Worm (Caenorhabditis elegans) whole organism, midembryonic: ENCODE measurements around the gene twk-45.

Experiments
- T22C8.4 ChIP-seq: fragments of 200-800 bp; sonication (Bioruptor generic); IDR thresholded peaks from 2 replicates; pipeline ENCODE4 v1.3.6; 2022; ENCODE audit warnings: missing genetic modification characterization, missing compliant biosample characterization
- cog-1 ChIP-seq: sonication (generic microtip); optimal IDR thresholded peaks from 2 replicates; lab custom pipeline; 2016; ENCODE audit warnings: missing genetic modification characterization, missing compliant biosample characterization
- flt-1 ChIP-seq: fragments of 200-800 bp; sonication (Bioruptor generic); IDR thresholded peaks from 2 replicates; pipeline ENCODE4 v1.3.6; 2022; ENCODE audit warnings: missing genetic modification characterization, missing compliant biosample characterization
- klf-2 ChIP-seq: fragments of 200-800 bp; sonication (Bioruptor generic); conservative IDR thresholded peaks from 2 replicates; pipeline ENCODE4 v1.3.6; 2022; ENCODE audit warnings: missing genetic modification reagents, missing genetic modification characterization, missing compliant biosample characterization
- med-1 ChIP-seq: sonication (generic microtip); optimal IDR thresholded peaks from 2 replicates; lab custom pipeline; 2017; ENCODE audit warnings: missing genetic modification characterization, mild to moderate bottlenecking, missing compliant biosample characterization, antibody characterized with exemption, missing genetic modification reagents; ENCODE audit not compliant: insufficient read depth
- ref-1 ChIP-seq: fragments of 200-800 bp; sonication (Bioruptor generic); conservative IDR thresholded peaks from 2 replicates; pipeline ENCODE4 v1.3.6; 2022; ENCODE audit warnings: missing genetic modification reagents, missing genetic modification characterization, missing compliant biosample characterization
- tab-1 ChIP-seq: fragments of 200-800 bp; sonication (Bioruptor generic); IDR thresholded peaks from 2 replicates; pipeline ENCODE4 v1.3.6; 2022; ENCODE audit warnings: missing genetic modification characterization, missing compliant biosample characterization
- ztf-23 ChIP-seq: fragments of 200-800 bp; sonication (Bioruptor generic); IDR thresholded peaks from 2 replicates; pipeline ENCODE4 v1.3.6; 2022; ENCODE audit warnings: missing genetic modification reagents, missing genetic modification characterization, missing compliant biosample characterization
- ztf-29 ChIP-seq: fragments of 200-800 bp; sonication (Bioruptor generic); IDR thresholded peaks from 2 replicates; pipeline ENCODE4 v1.3.6; 2022; ENCODE audit warnings: missing genetic modification reagents, missing genetic modification characterization, missing compliant biosample characterization

twk-45 gene

ce11 chrIII:2787979-2788491 is 13.7 kb downstream of the twk-45 start, which contains the start of gene tbcc-1:
TSS of gene tbcc-1 (plus strand) at chrIII:2788441.
- TF ChIP-seq T22C8.4 (0 out of 2 replicates have a peak, but pooled peaks have one; percentile 8), cog-1 (tag; lab: Kevin White, UChicago) (no peak)

DNA sequence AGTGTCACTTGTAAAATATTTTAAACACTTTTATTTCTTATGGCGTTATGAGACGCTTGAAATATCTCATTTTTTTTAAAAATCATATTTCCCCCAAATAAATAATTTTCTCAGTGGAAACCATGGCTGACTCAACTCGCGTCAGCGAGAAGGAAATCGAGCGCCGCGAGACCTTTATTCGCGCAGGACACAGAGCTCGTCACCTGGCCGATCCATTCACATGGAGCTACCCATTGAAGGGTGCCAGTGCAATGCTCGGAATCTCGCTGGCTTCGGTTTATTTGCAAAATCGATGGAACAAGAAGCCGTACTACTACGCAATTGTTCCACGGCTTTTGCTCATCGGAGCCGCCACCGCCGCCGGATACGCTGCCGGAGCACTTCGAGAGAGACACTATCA is 15.0 kb downstream of the twk-45 start, which contains the start of gene nduc-2:
Gene nduc-2 (plus strand): TSS at position 113 of the 400 bp plus-strand sequence.
- no peak for TF ChIP-seq ztf-29 (GFP tag; lab: Robert Waterston, UW)
- no peak for TF ChIP-seq T22C8.4
- TF ChIP-seq ztf-23 (GFP tag; lab: Robert Waterston, UW), result no peak
- TF ChIP-seq cog-1 (tag; lab: Kevin White, UChicago), result no peak
- TF ChIP-seq ref-1 (GFP tag; lab: Robert Waterston, UW), result no peak
- TF ChIP-seq tab-1, result no peak
- no peak for TF ChIP-seq med-1 (GFP tag; lab: Kevin White, UChicago)
- no peak for TF ChIP-seq flt-1
- no peak for TF ChIP-seq klf-2 (GFP tag; lab: Robert Waterston, UW)

DNA sequence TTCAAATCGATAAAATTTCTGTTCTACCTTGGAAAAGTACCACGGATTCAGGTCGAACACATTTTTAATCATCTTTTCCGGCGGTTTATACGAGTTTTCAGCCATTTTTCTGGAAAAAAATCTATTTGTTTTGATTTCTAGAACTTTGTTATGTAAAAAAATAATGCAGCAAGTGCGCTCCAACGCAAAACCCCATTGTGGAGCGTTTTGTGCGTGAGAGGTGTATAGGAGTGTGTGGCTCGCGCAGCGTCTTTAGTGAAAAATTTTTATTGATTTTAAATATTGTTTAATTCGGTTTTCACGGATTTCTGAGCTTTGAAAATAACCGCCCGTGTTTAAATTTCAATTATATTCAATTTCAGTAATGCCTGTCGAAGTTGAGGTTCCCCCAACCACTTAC is 15.9 kb downstream of the twk-45 start, which contains the start of gene Y71H2AM.20:
Gene Y71H2AM.20 (minus strand): TSS at position 109 of the 400 bp plus-strand sequence.
- TF ChIP-seq tab-1, result 0 out of 2 replicates have a peak, but pooled peaks have one; percentile 74
- 0 out of 2 replicates have a peak, but pooled peaks have one; percentile 4 for TF ChIP-seq klf-2 (GFP tag; lab: Robert Waterston, UW)
- TF ChIP-seq ref-1 (GFP tag; lab: Robert Waterston, UW), result no peak
- peak; percentile 19; the same call in 1 of the 2 replicates for TF ChIP-seq ztf-29 (GFP tag; lab: Robert Waterston, UW)
- peak; percentile 89 for TF ChIP-seq flt-1
- peak; percentile 76 for TF ChIP-seq cog-1 (tag; lab: Kevin White, UChicago)
- peak; percentile 79 for TF ChIP-seq ztf-23 (GFP tag; lab: Robert Waterston, UW)
- TF ChIP-seq T22C8.4, result peak; percentile 79
- peak; percentile 27 for TF ChIP-seq med-1 (GFP tag; lab: Kevin White, UChicago)

DNA sequence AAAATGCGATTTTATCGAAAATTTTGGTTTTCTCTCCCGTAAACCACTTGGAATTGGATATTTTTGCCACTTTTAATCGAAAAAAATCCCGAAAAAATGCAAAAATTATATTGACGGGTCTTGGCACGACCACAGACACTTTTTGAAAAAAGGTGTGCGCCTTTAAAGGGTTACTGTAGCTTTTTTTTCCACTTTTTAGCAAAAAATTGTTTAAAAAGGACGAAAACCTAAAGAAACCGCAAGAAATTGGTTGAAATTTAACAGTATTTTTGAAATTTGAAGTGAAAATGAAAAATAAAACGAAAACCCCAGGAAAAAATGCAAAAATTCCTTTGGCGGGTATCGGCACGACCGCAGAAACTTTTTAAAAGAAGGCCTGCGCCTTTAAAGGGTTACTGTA is 19.9 kb downstream of the twk-45 start:
- TF ChIP-seq cog-1 (tag; lab: Kevin White, UChicago), result no peak
- TF ChIP-seq T22C8.4, result no peak
- no peak for TF ChIP-seq med-1 (GFP tag; lab: Kevin White, UChicago)
- no peak for TF ChIP-seq ztf-23 (GFP tag; lab: Robert Waterston, UW)
- no peak for TF ChIP-seq tab-1
- no peak for TF ChIP-seq klf-2 (GFP tag; lab: Robert Waterston, UW)
- TF ChIP-seq flt-1, result no peak
- no peak for TF ChIP-seq ref-1 (GFP tag; lab: Robert Waterston, UW)
- no peak for TF ChIP-seq ztf-29 (GFP tag; lab: Robert Waterston, UW)

DNA sequence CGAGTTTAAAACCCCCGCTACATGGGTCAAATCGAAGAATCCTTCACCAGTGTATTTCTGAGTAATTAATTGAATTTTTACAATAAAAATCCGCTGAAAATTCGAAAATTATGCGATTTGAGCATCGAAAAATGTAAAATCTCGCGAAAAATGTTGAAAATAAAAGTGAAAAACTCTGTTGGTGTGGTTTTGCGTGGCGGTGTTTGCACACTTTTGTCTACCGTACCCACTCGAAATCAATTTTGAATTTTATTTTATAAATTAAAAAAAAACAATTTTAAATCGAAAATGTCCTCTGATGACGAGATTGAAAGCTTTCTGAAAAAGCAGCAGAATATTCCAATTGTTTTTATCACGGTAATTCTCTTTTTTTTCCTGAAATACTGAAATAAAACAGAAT is 20.9 kb downstream of the twk-45 start, which contains the start of gene Y71H2AM.6:
Gene Y71H2AM.6 (plus strand): TSS at position 264 of the 400 bp plus-strand sequence.
- TF ChIP-seq flt-1 (no peak), T22C8.4 (peak; percentile 11; the same call in 1 of the 2 replicates), ref-1 (GFP tag; lab: Robert Waterston, UW) (no peak)

ce11 chrIII:2780283-2780682 is 21.4 kb downstream of the twk-45 start:
- TF ChIP-seq ref-1 (GFP tag; lab: Robert Waterston, UW) (no peak), T22C8.4 (peak; percentile 64; the same call in 1 of the 2 replicates)

ce11 chrIII:2778655-2779054 is 23.0 kb downstream of the twk-45 start, which contains the start of gene laf-1:
TSS of gene laf-1 (minus strand) at chrIII:2779053.
- TF ChIP-seq klf-2 (GFP tag; lab: Robert Waterston, UW) (no peak), T22C8.4 (no peak), tab-1 (no peak), cog-1 (tag; lab: Kevin White, UChicago) (no peak), ztf-29 (GFP tag; lab: Robert Waterston, UW) (no peak), flt-1 (no peak)

ce11 chrIII:2770752-2771151 is 30.9 kb downstream of the twk-45 start:
- TF ChIP-seq med-1 (GFP tag; lab: Kevin White, UChicago) (no peak), ref-1 (GFP tag; lab: Robert Waterston, UW) (no peak), ztf-23 (GFP tag; lab: Robert Waterston, UW) (no peak), cog-1 (tag; lab: Kevin White, UChicago) (no peak), tab-1 (no peak), ztf-29 (GFP tag; lab: Robert Waterston, UW) (no peak), klf-2 (GFP tag; lab: Robert Waterston, UW) (no peak), flt-1 (no peak), T22C8.4 (no peak)

ce11 chrIII:2769078-2769477 is 32.6 kb downstream of the twk-45 start:
- no peak for TF ChIP-seq T22C8.4
- TF ChIP-seq ztf-29 (GFP tag; lab: Robert Waterston, UW), result no peak
- no peak for TF ChIP-seq klf-2 (GFP tag; lab: Robert Waterston, UW)

ce11 chrIII:2768635-2769034 is 33.1 kb downstream of the twk-45 start, which contains the start of gene swsn-3:
TSS of gene swsn-3 (minus strand) at chrIII:2768679.
- TF ChIP-seq ztf-29 (GFP tag; lab: Robert Waterston, UW) (peak; percentile 89), ref-1 (GFP tag; lab: Robert Waterston, UW) (peak; percentile 71), ztf-23 (GFP tag; lab: Robert Waterston, UW) (peak; percentile 90), T22C8.4 (peak; percentile 90), cog-1 (tag; lab: Kevin White, UChicago) (peak; percentile 90), klf-2 (GFP tag; lab: Robert Waterston, UW) (peak; percentile 73), flt-1 (peak; percentile 87), tab-1 (peak; percentile 86; the same call in 1 of the 2 replicates), med-1 (GFP tag; lab: Kevin White, UChicago) (peak; percentile 93)
